Worm (Caenorhabditis elegans): ENCODE measurements around the gene tmem-24.

tmem-24 gene

ce11 chrX:3628016-3628415 is 16.7 kb downstream of the tmem-24 start, which contains the start of gene vep-2:
vep-2 (plus strand) TSS chrX:3628316.
- TF ChIP-seq daf-16 (GFP tag; optimal IDR thresholded peaks at IDR 0.05) (no peak), daf-16 (tag; optimal IDR thresholded peaks at IDR 0.05) (no peak), ceh-62 (tag; optimal IDR thresholded peaks at IDR 0.05) (no peak), rbr-2 (tag; optimal IDR thresholded peaks at IDR 0.05) (no peak), nhr-76 (tag; optimal IDR thresholded peaks at IDR 0.05) (no peak), T20F7.1 (GFP tag; optimal IDR thresholded peaks at IDR 0.05) (no peak), lin-1 (GFP tag; IDR thresholded peaks at IDR 0.05) (no peak), nhr-237 (tag; optimal IDR thresholded peaks at IDR 0.05) (no peak), mdl-1 (tag; optimal IDR thresholded peaks at IDR 0.05) (no peak), zfp-2 (tag; optimal IDR thresholded peaks at IDR 0.05) (no peak)

ce11 chrX:3625599-3625998 is 19.1 kb downstream of the tmem-24 start:
- TF ChIP-seq mdt-29 (GFP tag; IDR thresholded peaks at IDR 0.05) (no peak), unc-62 (GFP tag; optimal IDR thresholded peaks at IDR 0.05 in 1 of 2) (peak in 1 of 2 experiments; percentile 54), unc-62 (tag; optimal IDR thresholded peaks at IDR 0.05) (no peak)

ce11 chrX:3623162-3623561 is 21.5 kb downstream of the tmem-24 start, which contains the start of gene C18B2.2:
C18B2.2 (plus strand) TSS chrX:3623462.
- TF ChIP-seq nhr-25 (tag; optimal IDR thresholded peaks at IDR 0.05; ENCODE audit: borderline replicate concordance, insufficient read depth) = no peak
- TF ChIP-seq ztf-7 (tag; optimal IDR thresholded peaks at IDR 0.05) = no peak
- TF ChIP-seq snpc-4 (tag; optimal IDR thresholded peaks at IDR 0.05) = no peak
- no peak for TF ChIP-seq lin-13 (GFP tag; optimal IDR thresholded peaks at IDR 0.05)
- no peak for TF ChIP-seq zip-11 (GFP tag; IDR thresholded peaks at IDR 0.05)
- TF ChIP-seq lim-7 (GFP tag; IDR thresholded peaks at IDR 0.05) = no peak
- no peak for TF ChIP-seq lin-1 (GFP tag; IDR thresholded peaks at IDR 0.05)
- TF ChIP-seq aha-1 (tag) = peak; percentile 61
- TF ChIP-seq nhr-42 (GFP tag; IDR thresholded peaks at IDR 0.05) = no peak

ce11 chrX:3618842-3619241 is 25.9 kb downstream of the tmem-24 start:
- TF ChIP-seq hif-1 (tag; optimal IDR thresholded peaks at IDR 0.05) (no peak), ceh-32 (tag; optimal IDR thresholded peaks at IDR 0.05; ENCODE audit: poor library complexity) (no peak), nhr-11 (tag; optimal IDR thresholded peaks at IDR 0.05) (no peak), nhr-111 (GFP tag; optimal IDR thresholded peaks at IDR 0.05) (no peak), lin-38 (GFP tag; IDR thresholded peaks at IDR 0.05) (no peak)

- TF ChIP-seq Y5F2A.4 (GFP tag; optimal IDR thresholded peaks at IDR 0.05) (no peak), Y75B8A.6 (GFP tag; IDR thresholded peaks at IDR 0.05) (no peak), ceh-44 (GFP tag; IDR thresholded peaks at IDR 0.05) (no peak), mdl-1 (tag; optimal IDR thresholded peaks at IDR 0.05) (no peak), nhr-77 (tag; optimal IDR thresholded peaks at IDR 0.05) (no peak), tra-1 (GFP tag; IDR thresholded peaks at IDR 0.05) (no peak), daf-8 (GFP tag; IDR thresholded peaks at IDR 0.05) (no peak), dmd-8 (GFP tag; IDR thresholded peaks at IDR 0.05) (no peak), snpc-1.2 (GFP tag; IDR thresholded peaks at IDR 0.05) (no peak), arid-1 (GFP tag; conservative IDR thresholded peaks at IDR 0.05) (no peak), T20F7.1 (GFP tag; optimal IDR thresholded peaks at IDR 0.05) (no peak), skn-1 (tag; optimal IDR thresholded peaks at IDR 0.05) (no peak), nhr-28 (tag; optimal IDR thresholded peaks at IDR 0.05) (no peak), nhr-111 (GFP tag; optimal IDR thresholded peaks at IDR 0.05) (no peak), ceh-28 (tag; optimal IDR thresholded peaks at IDR 0.05) (no peak), attf-4 (tag; optimal IDR thresholded peaks at IDR 0.05) (no peak), T26A8.4 (GFP tag; IDR thresholded peaks at IDR 0.05) (no peak), egl-27 (tag; optimal IDR thresholded peaks at IDR 0.05) (no peak)
Measured at ce11 chrX:3617218-3617617, 27.5 kb downstream of the tmem-24 start, which contains the start of gene del-9. del-9 (minus strand) TSS chrX:3617318.
